Fruit fly (Drosophila melanogaster) whole organism, embryonic: Measurements from ENCODE around the gene RpS26.

Source experiments
- Ada2b ChIP-seq: fragments of 200-800 bp; sonication (Bioruptor generic); IDR thresholded peaks from 2 replicates; pipeline ENCODE4 v1.3.6; 2022; ENCODE audit warnings: missing biosample characterization, missing genetic modification characterization
- CG10431 ChIP-seq: fragments of 200-800 bp; sonication (Bioruptor generic); optimal IDR thresholded peaks from 3 replicates; lab custom pipeline; 2018; ENCODE audit warnings: missing biosample characterization, mild to moderate bottlenecking, missing genetic modification characterization
- CG10959 ChIP-seq: fragments of 200-800 bp; sonication (Bioruptor generic); IDR thresholded peaks from 2 replicates; pipeline ENCODE4 v1.3.6; 2022; ENCODE audit warnings: missing biosample characterization, missing genetic modification characterization
- CG11093 ChIP-seq: fragments of 200-800 bp; sonication (Bioruptor generic); IDR thresholded peaks from 3 replicates; pipeline ENCODE4 v1.3.6; 2022; ENCODE audit warnings: missing biosample characterization, missing genetic modification characterization
- CG11504 ChIP-seq: fragments of 200-800 bp; sonication (Bioruptor generic); optimal IDR thresholded peaks from 3 replicates; lab custom pipeline; 2019; ENCODE audit warnings: missing biosample characterization, mild to moderate bottlenecking, missing genetic modification characterization, moderate library complexity
- CG14667 ChIP-seq: fragments of 200-800 bp; sonication (Bioruptor generic); IDR thresholded peaks from 2 replicates; pipeline ENCODE4 v1.3.6; 2022; ENCODE audit warnings: missing biosample characterization, missing genetic modification characterization
- CG1647 ChIP-seq: fragments of 200-800 bp; sonication (Bioruptor generic); optimal IDR thresholded peaks from 3 replicates; lab custom pipeline; 2016; ENCODE audit warnings: missing biosample characterization, missing genetic modification characterization
- CG30403 ChIP-seq: fragments of 200-800 bp; sonication (Bioruptor generic); optimal IDR thresholded peaks from 3 replicates; lab custom pipeline; 2016; ENCODE audit warnings: missing biosample characterization, missing genetic modification characterization
- CG3281 ChIP-seq: fragments of 200-800 bp; sonication (Bioruptor generic); optimal IDR thresholded peaks from 3 replicates; lab custom pipeline; 2017; ENCODE audit warnings: missing biosample characterization, mild to moderate bottlenecking, missing genetic modification characterization
- CG34422 ChIP-seq: fragments of 200-800 bp; sonication (Bioruptor generic); IDR thresholded peaks from 3 replicates; pipeline ENCODE4 v1.3.6; 2022; ENCODE audit warnings: missing biosample characterization, missing genetic modification characterization
- CG3847 ChIP-seq: fragments of 200-800 bp; sonication (Bioruptor generic); IDR thresholded peaks from 2 replicates; pipeline ENCODE4 v1.3.6; 2022; ENCODE audit warnings: missing biosample characterization, missing genetic modification characterization
- CG3995 ChIP-seq: fragments of 200-800 bp; sonication (Bioruptor generic); optimal IDR thresholded peaks from 3 replicates; lab custom pipeline; 2016; ENCODE audit warnings: missing biosample characterization, missing genetic modification characterization
- CG4360 ChIP-seq: fragments of 200-800 bp; sonication (Bioruptor generic); IDR thresholded peaks from 2 replicates; pipeline ENCODE4 v1.3.6; 2022; ENCODE audit warnings: missing biosample characterization, missing genetic modification characterization
- CG4730 ChIP-seq: fragments of 200-800 bp; sonication (Bioruptor generic); IDR thresholded peaks from 2 replicates; pipeline ENCODE4 v1.3.6; 2022; ENCODE audit warnings: missing biosample characterization, missing genetic modification characterization
- CG6765 ChIP-seq: fragments of 200-800 bp; sonication (Bioruptor generic); optimal IDR thresholded peaks from 3 replicates; lab custom pipeline; 2017; ENCODE audit warnings: missing biosample characterization, mild to moderate bottlenecking, missing genetic modification characterization
- CG7271 ChIP-seq: fragments of 200-800 bp; sonication (Bioruptor generic); optimal IDR thresholded peaks from 2 replicates; lab custom pipeline; 2018; ENCODE audit warnings: missing biosample characterization, mild to moderate bottlenecking, missing genetic modification characterization, moderate library complexity
- CG7745 ChIP-seq: fragments of 200-800 bp; sonication (Bioruptor generic); optimal IDR thresholded peaks from 2 replicates; lab custom pipeline; 2018; ENCODE audit warnings: missing biosample characterization, mild to moderate bottlenecking, missing genetic modification characterization, moderate library complexity
- CG8290 ChIP-seq, 3 experiments: fragments of 200-800 bp; sonication (Bioruptor generic); optimal IDR thresholded peaks; 2 replicates each; lab custom pipeline; 2016 to 2019; ENCODE audit warnings: missing biosample characterization in 3 of 3, missing genetic modification characterization in 3 of 3, mild to moderate bottlenecking in 2 of 3, moderate library complexity in 1 of 3
- CG8765 ChIP-seq: fragments of 200-800 bp; sonication (Bioruptor generic); IDR thresholded peaks from 2 replicates; pipeline ENCODE4 v1.3.6; 2022; ENCODE audit warnings: missing biosample characterization, missing genetic modification characterization
- Camta ChIP-seq: fragments of 200-800 bp; sonication (Bioruptor generic); optimal IDR thresholded peaks from 2 replicates; lab custom pipeline; 2016; ENCODE audit warnings: missing biosample characterization, missing genetic modification characterization
- D ChIP-seq, 2 experiments: fragments of 200-800 bp in 1 of 2; fragments of >200 bp in 1 of 2; sonication (Bioruptor generic) in 1 of 2; optimal IDR thresholded peaks; 2 replicates in 1 of 2; 3 replicates in 1 of 2; lab custom pipeline; 2017; ENCODE audit warnings: mild to moderate bottlenecking in 1 of 2, missing biosample characterization in 1 of 2, missing genetic modification characterization in 1 of 2, missing genetic modification reagents in 1 of 2
- Ets65A ChIP-seq: fragments of 200-800 bp; sonication (Bioruptor generic); peaks from one replicate; lab custom pipeline; 2016; ENCODE audit warnings: missing biosample characterization, missing genetic modification characterization
- HmgD ChIP-seq: fragments of 200-800 bp; sonication (Bioruptor generic); optimal IDR thresholded peaks from 3 replicates; lab custom pipeline; 2016; ENCODE audit warnings: missing biosample characterization, missing genetic modification characterization
- Jarid2 ChIP-seq: fragments of 200-800 bp; sonication (Bioruptor generic); optimal IDR thresholded peaks from 3 replicates; lab custom pipeline; 2017; ENCODE audit warnings: mild to moderate bottlenecking, missing biosample characterization, missing genetic modification reagents, missing genetic modification characterization
- MTF-1 ChIP-seq: fragments of 200-800 bp; sonication (Bioruptor generic); optimal IDR thresholded peaks from 2 replicates; lab custom pipeline; 2018; ENCODE audit warnings: missing biosample characterization, mild to moderate bottlenecking, missing genetic modification characterization, borderline replicate concordance
- Max ChIP-seq: fragments of 200-800 bp; sonication (Bioruptor generic); optimal IDR thresholded peaks from 2 replicates; lab custom pipeline; 2016; ENCODE audit warnings: missing biosample characterization, mild to moderate bottlenecking, missing genetic modification characterization
- NK7.1 ChIP-seq: fragments of 200-800 bp; sonication (Bioruptor generic); optimal IDR thresholded peaks from 3 replicates; lab custom pipeline; 2016; ENCODE audit warnings: missing biosample characterization, missing genetic modification characterization
- Oli ChIP-seq: fragments of 200-800 bp; sonication (Bioruptor generic); optimal IDR thresholded peaks from 2 replicates; lab custom pipeline; 2018; ENCODE audit warnings: missing biosample characterization, mild to moderate bottlenecking, missing genetic modification characterization, moderate library complexity
- Ravus ChIP-seq: fragments of 200-800 bp; sonication (Bioruptor generic); IDR thresholded peaks from 2 replicates; pipeline ENCODE4 v1.3.6; 2022; ENCODE audit warnings: missing biosample characterization, missing genetic modification characterization
- Side ChIP-seq: fragments of 200-800 bp; sonication (Bioruptor generic); optimal IDR thresholded peaks from 2 replicates; lab custom pipeline; 2016; ENCODE audit warnings: missing biosample characterization, missing genetic modification characterization
- ac ChIP-seq: fragments of 200-800 bp; sonication (Bioruptor generic); optimal IDR thresholded peaks from 3 replicates; lab custom pipeline; 2017; ENCODE audit warnings: missing biosample characterization, mild to moderate bottlenecking, missing genetic modification characterization
- bowl ChIP-seq: fragments of 200-800 bp; sonication (Bioruptor generic); IDR thresholded peaks from 2 replicates; pipeline ENCODE4 v1.3.6; 2022; ENCODE audit warnings: missing biosample characterization, missing genetic modification characterization
- cas ChIP-seq: fragments of 200-800 bp; sonication (Bioruptor generic); IDR thresholded peaks from 2 replicates; pipeline ENCODE4 v1.3.6; 2022; ENCODE audit warnings: missing biosample characterization, missing genetic modification characterization
- chn ChIP-seq: fragments of 200-800 bp; sonication (Bioruptor generic); optimal IDR thresholded peaks from 2 replicates; lab custom pipeline; 2016; ENCODE audit warnings: missing biosample characterization, missing genetic modification characterization
- croc ChIP-seq: fragments of 200-800 bp; sonication (Bioruptor generic); conservative IDR thresholded peaks from 3 replicates; pipeline ENCODE4 v1.3.6; 2022; ENCODE audit warnings: missing biosample characterization, missing genetic modification characterization
- dimm ChIP-seq: fragments of 200-800 bp; sonication (Bioruptor generic); IDR thresholded peaks from 2 replicates; pipeline ENCODE4 v1.3.6; 2022; ENCODE audit warnings: missing biosample characterization, missing genetic modification characterization
- dysf ChIP-seq: fragments of 200-800 bp; sonication (Bioruptor generic); IDR thresholded peaks from 3 replicates; pipeline ENCODE4 v1.3.6; 2022; ENCODE audit warnings: missing biosample characterization, missing genetic modification characterization
- en ChIP-seq: fragments of 200-800 bp; sonication (Bioruptor generic); optimal IDR thresholded peaks from 2 replicates; lab custom pipeline; 2016; ENCODE audit warnings: missing biosample characterization, missing genetic modification characterization
- ewg ChIP-seq: fragments of 200-800 bp; sonication (Bioruptor generic); optimal IDR thresholded peaks from 3 replicates; lab custom pipeline; 2017; ENCODE audit warnings: mild to moderate bottlenecking, missing biosample characterization, missing genetic modification reagents, missing genetic modification characterization
- ind ChIP-seq: fragments of 200-800 bp; sonication (Bioruptor generic); optimal IDR thresholded peaks from 3 replicates; lab custom pipeline; 2016; ENCODE audit warnings: missing biosample characterization, missing genetic modification characterization
- nau ChIP-seq: fragments of 200-800 bp; sonication (Bioruptor generic); optimal IDR thresholded peaks from 3 replicates; lab custom pipeline; 2017; ENCODE audit warnings: missing biosample characterization, mild to moderate bottlenecking, missing genetic modification characterization, missing genetic modification reagents
- oc ChIP-seq: fragments of 200-800 bp; sonication (Bioruptor generic); optimal IDR thresholded peaks from 2 replicates; lab custom pipeline; 2018; ENCODE audit warnings: missing biosample characterization, mild to moderate bottlenecking, missing genetic modification characterization, moderate library complexity
- pfk ChIP-seq: fragments of 200-800 bp; sonication (Bioruptor generic); optimal IDR thresholded peaks from 2 replicates; lab custom pipeline; 2018; ENCODE audit warnings: missing biosample characterization, mild to moderate bottlenecking, missing genetic modification characterization, moderate library complexity
- phol ChIP-seq: fragments of 200-800 bp; sonication (Bioruptor generic); optimal IDR thresholded peaks from 3 replicates; lab custom pipeline; 2018; ENCODE audit warnings: missing biosample characterization, mild to moderate bottlenecking, missing genetic modification characterization, moderate library complexity
- pita ChIP-seq: fragments of 200-800 bp; sonication (Bioruptor generic); optimal IDR thresholded peaks from 2 replicates; lab custom pipeline; 2017; ENCODE audit warnings: missing biosample characterization, mild to moderate bottlenecking, missing genetic modification characterization
- row ChIP-seq: fragments of 200-800 bp; sonication (Bioruptor generic); IDR thresholded peaks from 3 replicates; pipeline ENCODE4 v1.3.6; 2022; ENCODE audit warnings: missing biosample characterization, missing genetic modification characterization
- tx ChIP-seq: fragments of 200-800 bp; sonication (Bioruptor generic); optimal IDR thresholded peaks from 2 replicates; lab custom pipeline; 2016; ENCODE audit warnings: missing biosample characterization, missing genetic modification characterization
- vnd ChIP-seq: fragments of 200-800 bp; sonication (Bioruptor generic); IDR thresholded peaks from 3 replicates; pipeline ENCODE4 v1.3.6; 2022; ENCODE audit warnings: missing biosample characterization, missing genetic modification characterization; ENCODE audit not compliant: partially characterized antibody
- z ChIP-seq: fragments of 200-800 bp; sonication (Bioruptor generic); IDR thresholded peaks from 3 replicates; pipeline ENCODE4 v1.3.6; 2022; ENCODE audit warnings: missing biosample characterization, missing genetic modification characterization

The RpS26 gene

DNA sequence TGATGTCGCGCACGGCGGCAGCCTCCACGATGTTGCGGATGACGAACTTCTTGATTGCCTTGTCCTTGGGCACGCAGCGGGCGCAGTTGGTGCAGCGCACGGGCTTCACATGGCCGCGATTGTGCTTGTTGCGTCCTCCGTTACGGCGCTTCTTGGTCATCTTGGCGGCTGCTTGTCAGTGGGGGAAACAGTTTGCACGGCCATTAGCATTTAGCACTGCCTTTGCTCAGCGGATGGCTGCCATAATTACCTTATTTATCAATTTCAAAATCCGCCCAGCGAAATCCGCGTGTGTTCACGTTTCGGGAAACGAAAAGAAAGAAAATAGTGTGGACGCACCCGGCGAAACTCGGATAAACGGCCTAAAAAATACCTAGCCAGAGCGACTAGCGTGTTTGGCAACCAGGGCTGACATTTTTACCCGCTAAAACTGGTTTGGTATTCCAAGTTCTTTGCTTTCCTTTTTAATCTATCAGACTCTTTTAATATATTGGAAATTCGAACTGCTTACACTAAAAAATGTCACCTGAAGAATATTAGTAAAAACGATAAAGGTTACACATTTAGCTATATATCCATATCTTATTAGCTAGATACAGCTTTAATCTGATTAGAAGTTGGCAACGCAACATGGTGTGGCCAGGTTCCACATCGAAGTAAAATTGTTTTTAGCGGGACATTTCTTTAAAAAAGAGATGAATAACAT is at the start of gene RpS26 (continued):
- no peak for TF ChIP-seq CG10959
- TF ChIP-seq CG11093, result no peak
- TF ChIP-seq oc (tag; lab: Kevin White, UChicago), result no peak
- TF ChIP-seq vnd (GFP tag; lab: Robert Waterston, UW), result no peak
- no peak for TF ChIP-seq D (optimal IDR thresholded peaks at IDR 0.05; lab: Kevin White, UChicago)
- TF ChIP-seq D (GFP tag; optimal IDR thresholded peaks at IDR 0.05; lab: Kevin White, UChicago), result no peak
- no peak for TF ChIP-seq en
- no peak for TF ChIP-seq NK7.1 (GFP tag; lab: Kevin White, UChicago)
- TF ChIP-seq CG3281 (GFP tag; lab: Kevin White, UChicago), result peak; percentile 45
- no peak for TF ChIP-seq bowl (GFP tag; lab: Robert Waterston, UW)
- no peak for TF ChIP-seq CG8765 (GFP tag; lab: Robert Waterston, UW)
- peak; percentile 97 for TF ChIP-seq Ets65A (GFP tag; lab: Kevin White, UChicago)
- no peak for TF ChIP-seq MTF-1
- peak; percentile 10 for TF ChIP-seq CG3995
- TF ChIP-seq CG4730 (GFP tag; lab: Robert Waterston, UW), result peak; percentile 15; the same call in 1 of the 2 replicates
- TF ChIP-seq Camta (GFP tag; lab: Kevin White, UChicago), result peak; percentile 48
- TF ChIP-seq Ravus (GFP tag; lab: Robert Waterston, UW), result no peak
- 0 out of 2 replicates have a peak, but pooled peaks have one; percentile 8 for TF ChIP-seq CG4360
- TF ChIP-seq Jarid2, result peak; percentile 24
- TF ChIP-seq cas (GFP tag; lab: Robert Waterston, UW), result no peak
- TF ChIP-seq dysf (GFP tag; lab: Robert Waterston, UW), result peak; percentile 51; the same call in 2 of the 3 replicates
- TF ChIP-seq CG7745 (tag; lab: Kevin White, UChicago), result peak; percentile 38
- TF ChIP-seq dimm (GFP tag; lab: Robert Waterston, UW), result no peak
- TF ChIP-seq HmgD (GFP tag; lab: Kevin White, UChicago), result peak; percentile 66
- peak; percentile 76 for TF ChIP-seq phol (tag; lab: Kevin White, UChicago)
- peak; percentile 41 for TF ChIP-seq pfk (GFP tag; lab: Kevin White, UChicago)
- TF ChIP-seq chn, result peak; percentile 36
- TF ChIP-seq CG7271 (tag; lab: Kevin White, UChicago), result no peak
- peak; percentile 65 for TF ChIP-seq Side
- no peak for TF ChIP-seq ewg (GFP tag; lab: Kevin White, UChicago)
- peak; percentile 78 for TF ChIP-seq row (GFP tag; lab: Robert Waterston, UW)
- TF ChIP-seq CG10431 (GFP tag; lab: Kevin White, UChicago), result peak; percentile 49
- TF ChIP-seq CG6765 (GFP tag; lab: Kevin White, UChicago), result peak; percentile 48
- no peak for TF ChIP-seq CG11504
- no peak for TF ChIP-seq croc (GFP tag; lab: Robert Waterston, UW)
- TF ChIP-seq CG14667 (GFP tag; lab: Robert Waterston, UW), result no peak
- peak; percentile 71 for TF ChIP-seq Max (GFP tag; lab: Kevin White, UChicago)
- TF ChIP-seq pita (GFP tag; lab: Kevin White, UChicago), result no peak
- TF ChIP-seq CG34422 (GFP tag; lab: Robert Waterston, UW), result peak; percentile 40; the same call in 1 of the 3 replicates
- TF ChIP-seq tx (GFP tag; lab: Kevin White, UChicago), result peak; percentile 16
- TF ChIP-seq nau (GFP tag; lab: Kevin White, UChicago), result no peak
- TF ChIP-seq Ada2b (GFP tag; lab: Robert Waterston, UW), result no peak; the same call in 1 of the 2 replicates
- peak; percentile 9 for TF ChIP-seq ind (GFP tag; lab: Kevin White, UChicago)
- TF ChIP-seq CG3847 (GFP tag; lab: Robert Waterston, UW), result peak; percentile 64
- TF ChIP-seq ac (GFP tag; lab: Kevin White, UChicago), result no peak
- peak; percentile 46 for TF ChIP-seq CG8290 (GFP tag; optimal IDR thresholded peaks at IDR 0.05; lab: Kevin White, UChicago)
- peak in 1 of 2 experiments; percentile 59 for TF ChIP-seq CG8290 (tag; optimal IDR thresholded peaks at IDR 0.05; lab: Kevin White, UChicago)
- no peak for TF ChIP-seq Oli
- TF ChIP-seq z (GFP tag; lab: Robert Waterston, UW), result no peak
- peak; percentile 71 for TF ChIP-seq CG30403 (GFP tag; lab: Kevin White, UChicago)
- TF ChIP-seq CG1647 (GFP tag; lab: Kevin White, UChicago), result peak; percentile 22
